Fruit fly (Drosophila melanogaster) whole organism, embryonic: ENCODE data around the gene alphaTub84B.

Experiments
- Bdp1 ChIP-seq: fragments of 200-800 bp; sonication (Bioruptor generic); optimal IDR thresholded peaks from 3 replicates; lab custom pipeline; 2016; ENCODE audit warnings: missing biosample characterization, missing genetic modification characterization
- CG12659 ChIP-seq: fragments of 200-800 bp; sonication (Bioruptor generic); optimal IDR thresholded peaks from 3 replicates; lab custom pipeline; 2017; ENCODE audit warnings: mild to moderate bottlenecking, missing biosample characterization, missing genetic modification reagents, missing genetic modification characterization
- CG12769 ChIP-seq: fragments of 200-800 bp; sonication (Bioruptor generic); optimal IDR thresholded peaks from 2 replicates; lab custom pipeline; 2019; ENCODE audit warnings: missing biosample characterization, mild to moderate bottlenecking, missing genetic modification characterization, moderate library complexity
- CG15479 ChIP-seq: fragments of 200-800 bp; sonication (Bioruptor generic); optimal IDR thresholded peaks from 3 replicates; lab custom pipeline; 2019; ENCODE audit warnings: missing biosample characterization, mild to moderate bottlenecking, missing genetic modification characterization, moderate library complexity
- CG1603 ChIP-seq: fragments of 200-800 bp; sonication (Bioruptor generic); optimal IDR thresholded peaks from 2 replicates; lab custom pipeline; 2019; ENCODE audit warnings: missing biosample characterization, mild to moderate bottlenecking, missing genetic modification characterization, moderate library complexity
- CG17186 ChIP-seq: fragments of 200-800 bp; sonication (Bioruptor generic); optimal IDR thresholded peaks from 3 replicates; lab custom pipeline; 2017; ENCODE audit warnings: missing biosample characterization, missing genetic modification reagents, missing genetic modification characterization
- CG2116 ChIP-seq: fragments of 200-800 bp; sonication (Bioruptor generic); optimal IDR thresholded peaks from 3 replicates; lab custom pipeline; 2018; ENCODE audit warnings: missing biosample characterization, mild to moderate bottlenecking, missing genetic modification characterization
- CG2120 ChIP-seq: fragments of 200-800 bp; sonication (Bioruptor generic); optimal IDR thresholded peaks from 3 replicates; lab custom pipeline; 2016; ENCODE audit warnings: missing biosample characterization, missing genetic modification characterization
- CG2712 ChIP-seq: fragments of 200-800 bp; optimal IDR thresholded peaks from 3 replicates; lab custom pipeline; 2019; ENCODE audit warnings: missing biosample characterization, mild to moderate bottlenecking, missing genetic modification characterization, moderate library complexity
- CG32772 ChIP-seq: fragments of 200-800 bp; sonication (Bioruptor generic); IDR thresholded peaks from 2 replicates; pipeline ENCODE4 v1.3.6; 2022; ENCODE audit warnings: missing biosample characterization, missing genetic modification characterization
- CG33213 ChIP-seq: fragments of 200-800 bp; sonication (Bioruptor generic); optimal IDR thresholded peaks from 3 replicates; lab custom pipeline; 2016; ENCODE audit warnings: missing biosample characterization, missing genetic modification characterization
- CG4617 ChIP-seq: fragments of 200-800 bp; sonication (Bioruptor generic); optimal IDR thresholded peaks from 3 replicates; lab custom pipeline; 2016; ENCODE audit warnings: missing biosample characterization, missing genetic modification characterization, borderline replicate concordance
- CG6254 ChIP-seq: fragments of 200-800 bp; sonication (Bioruptor generic); optimal IDR thresholded peaks from 3 replicates; lab custom pipeline; 2017; ENCODE audit warnings: mild to moderate bottlenecking, missing biosample characterization, missing genetic modification reagents, missing genetic modification characterization
- CG8765 ChIP-seq: fragments of 200-800 bp; sonication (Bioruptor generic); IDR thresholded peaks from 2 replicates; pipeline ENCODE4 v1.3.6; 2022; ENCODE audit warnings: missing biosample characterization, missing genetic modification characterization
- CG9437 ChIP-seq: fragments of 200-800 bp; sonication (Bioruptor generic); optimal IDR thresholded peaks from 2 replicates; lab custom pipeline; 2018; ENCODE audit warnings: missing biosample characterization, mild to moderate bottlenecking, missing genetic modification characterization
- CG9727 ChIP-seq: fragments of 200-800 bp; sonication (Bioruptor generic); optimal IDR thresholded peaks from 3 replicates; lab custom pipeline; 2017; ENCODE audit warnings: missing biosample characterization, mild to moderate bottlenecking, missing genetic modification characterization
- CTCF ChIP-seq: fragments of 200-800 bp; sonication (Bioruptor generic); optimal IDR thresholded peaks from 2 replicates; lab custom pipeline; 2017; ENCODE audit warnings: missing biosample characterization, mild to moderate bottlenecking, missing genetic modification characterization, moderate library complexity
- CoRest ChIP-seq: fragments of 200-800 bp; sonication (Bioruptor generic); optimal IDR thresholded peaks from 3 replicates; lab custom pipeline; 2018; ENCODE audit warnings: missing biosample characterization, mild to moderate bottlenecking, missing genetic modification characterization, moderate library complexity
- Dad ChIP-seq: fragments of 200-800 bp; sonication (Bioruptor generic); optimal IDR thresholded peaks from 3 replicates; lab custom pipeline; 2016; ENCODE audit warnings: missing biosample characterization, missing genetic modification characterization
- Dek ChIP-seq: fragments of 200-800 bp; sonication (Bioruptor generic); optimal IDR thresholded peaks from 3 replicates; lab custom pipeline; 2019; ENCODE audit warnings: missing biosample characterization, mild to moderate bottlenecking, missing genetic modification characterization, moderate library complexity
- HLH54F ChIP-seq: fragments of 200-800 bp; sonication (Bioruptor generic); optimal IDR thresholded peaks from 3 replicates; lab custom pipeline; 2016; ENCODE audit warnings: missing biosample characterization, missing genetic modification characterization
- Jarid2 ChIP-seq: fragments of 200-800 bp; sonication (Bioruptor generic); optimal IDR thresholded peaks from 3 replicates; lab custom pipeline; 2017; ENCODE audit warnings: mild to moderate bottlenecking, missing biosample characterization, missing genetic modification reagents, missing genetic modification characterization
- MESR4 ChIP-seq: fragments of 200-800 bp; sonication (Bioruptor generic); optimal IDR thresholded peaks from 2 replicates; lab custom pipeline; 2018; ENCODE audit warnings: missing biosample characterization, mild to moderate bottlenecking, missing genetic modification characterization, moderate library complexity
- Med ChIP-seq: fragments of 200-800 bp; sonication (Bioruptor generic); peaks from one replicate; lab custom pipeline; 2016; ENCODE audit warnings: missing biosample characterization, missing genetic modification characterization, mild to moderate bottlenecking, inconsistent platforms, moderate library complexity
- Mes4 ChIP-seq: fragments of 200-800 bp; sonication (Bioruptor generic); optimal IDR thresholded peaks from 2 replicates; lab custom pipeline; 2016; ENCODE audit warnings: missing biosample characterization, missing genetic modification characterization
- Nf-YC ChIP-seq: fragments of 200-800 bp; optimal IDR thresholded peaks from 3 replicates; lab custom pipeline; 2019; ENCODE audit warnings: missing biosample characterization, mild to moderate bottlenecking, missing genetic modification characterization, moderate library complexity
- Oli ChIP-seq: fragments of 200-800 bp; sonication (Bioruptor generic); optimal IDR thresholded peaks from 2 replicates; lab custom pipeline; 2018; ENCODE audit warnings: missing biosample characterization, mild to moderate bottlenecking, missing genetic modification characterization, moderate library complexity
- Rx ChIP-seq: fragments of 200-800 bp; sonication (Bioruptor generic); IDR thresholded peaks from 2 replicates; pipeline ENCODE4 v1.3.6; 2022; ENCODE audit warnings: missing biosample characterization, missing genetic modification characterization
- Scr ChIP-seq: fragments of 200-800 bp; sonication (Bioruptor generic); IDR thresholded peaks from 2 replicates; pipeline ENCODE4 v1.3.6; 2022; ENCODE audit warnings: missing biosample characterization, missing genetic modification characterization; ENCODE audit not compliant: partially characterized antibody
- Sin3A ChIP-seq: fragments of >200 bp; optimal IDR thresholded peaks from 2 replicates; lab custom pipeline; 2018
- Spps ChIP-seq: fragments of 200-800 bp; sonication (Bioruptor generic); optimal IDR thresholded peaks from 2 replicates; lab custom pipeline; 2018; ENCODE audit warnings: missing biosample characterization, mild to moderate bottlenecking, missing genetic modification characterization
- Ssrp ChIP-seq: fragments of 200-800 bp; sonication (Bioruptor generic); optimal IDR thresholded peaks from 2 replicates; lab custom pipeline; 2018; ENCODE audit warnings: missing biosample characterization, mild to moderate bottlenecking, missing genetic modification characterization, moderate library complexity
- br ChIP-seq: fragments of >200 bp; optimal IDR thresholded peaks from 2 replicates; lab custom pipeline; 2017
- fd64A ChIP-seq: fragments of 200-800 bp; sonication (Bioruptor generic); optimal IDR thresholded peaks from 3 replicates; lab custom pipeline; 2018; ENCODE audit warnings: missing biosample characterization, mild to moderate bottlenecking, missing genetic modification characterization
- fru ChIP-seq: fragments of >200 bp; optimal IDR thresholded peaks from 2 replicates; lab custom pipeline; 2017
- gcm ChIP-seq: fragments of 200-800 bp; sonication (Bioruptor generic); optimal IDR thresholded peaks from 2 replicates; lab custom pipeline; 2019; ENCODE audit warnings: missing biosample characterization, mild to moderate bottlenecking, missing genetic modification characterization, moderate library complexity
- hkb ChIP-seq, 2 experiments: fragments of 200-800 bp in 1 of 2; fragments of >200 bp in 1 of 2; sonication (Bioruptor generic) in 1 of 2; IDR thresholded peaks in 1 of 2; optimal IDR thresholded peaks in 1 of 2; 2 replicates each; pipeline versions ENCODE4 v1.3.6 to Lab custom; 2017 to 2022; ENCODE audit warnings: missing biosample characterization in 1 of 2, missing genetic modification characterization in 1 of 2
- lab ChIP-seq: fragments of 200-800 bp; sonication (Bioruptor generic); optimal IDR thresholded peaks from 3 replicates; lab custom pipeline; 2017; ENCODE audit warnings: missing biosample characterization, missing genetic modification characterization, mild to moderate bottlenecking, moderate library complexity, missing genetic modification reagents
- lbe ChIP-seq: fragments of 200-800 bp; sonication (Bioruptor generic); optimal IDR thresholded peaks from 2 replicates; lab custom pipeline; 2016; ENCODE audit warnings: missing biosample characterization, mild to moderate bottlenecking, missing genetic modification characterization
- mirr ChIP-seq: fragments of 200-800 bp; sonication (Bioruptor generic); optimal IDR thresholded peaks from 3 replicates; lab custom pipeline; 2018; ENCODE audit warnings: missing biosample characterization, mild to moderate bottlenecking, missing genetic modification characterization
- onecut ChIP-seq: fragments of 200-800 bp; sonication (Bioruptor generic); IDR thresholded peaks from 2 replicates; pipeline ENCODE4 v1.3.6; 2022; ENCODE audit warnings: missing biosample characterization, missing genetic modification characterization
- phol ChIP-seq: fragments of 200-800 bp; sonication (Bioruptor generic); optimal IDR thresholded peaks from 3 replicates; lab custom pipeline; 2018; ENCODE audit warnings: missing biosample characterization, mild to moderate bottlenecking, missing genetic modification characterization, moderate library complexity
- pros ChIP-seq: fragments of 200-800 bp; sonication (Bioruptor generic); optimal IDR thresholded peaks from 3 replicates; lab custom pipeline; 2019; ENCODE audit warnings: missing biosample characterization, mild to moderate bottlenecking, missing genetic modification characterization, moderate library complexity
- pzg ChIP-seq: fragments of 200-800 bp; sonication (Bioruptor generic); optimal IDR thresholded peaks from 3 replicates; lab custom pipeline; 2018; ENCODE audit warnings: missing biosample characterization, mild to moderate bottlenecking, missing genetic modification characterization, moderate library complexity
- schlank ChIP-seq: fragments of 200-800 bp; sonication (Bioruptor generic); optimal IDR thresholded peaks from 2 replicates; lab custom pipeline; 2018; ENCODE audit warnings: missing biosample characterization, mild to moderate bottlenecking, missing genetic modification characterization
- sens ChIP-seq: fragments of 200-800 bp; sonication (Bioruptor generic); peaks from one replicate; lab custom pipeline; 2016; ENCODE audit warnings: missing biosample characterization, missing genetic modification characterization
- trem ChIP-seq: fragments of 200-800 bp; optimal IDR thresholded peaks from 3 replicates; lab custom pipeline; 2019; ENCODE audit warnings: missing biosample characterization, mild to moderate bottlenecking, missing genetic modification characterization, moderate library complexity
- twi ChIP-seq: fragments of 200-800 bp; optimal IDR thresholded peaks from 2 replicates; lab custom pipeline; 2019; ENCODE audit warnings: missing biosample characterization, mild to moderate bottlenecking, missing genetic modification characterization, moderate library complexity
- wek ChIP-seq: fragments of 200-800 bp; sonication (Bioruptor generic); optimal IDR thresholded peaks from 3 replicates; lab custom pipeline; 2018; ENCODE audit warnings: missing biosample characterization, mild to moderate bottlenecking, missing genetic modification characterization, moderate library complexity

alphaTub84B gene

DNA sequence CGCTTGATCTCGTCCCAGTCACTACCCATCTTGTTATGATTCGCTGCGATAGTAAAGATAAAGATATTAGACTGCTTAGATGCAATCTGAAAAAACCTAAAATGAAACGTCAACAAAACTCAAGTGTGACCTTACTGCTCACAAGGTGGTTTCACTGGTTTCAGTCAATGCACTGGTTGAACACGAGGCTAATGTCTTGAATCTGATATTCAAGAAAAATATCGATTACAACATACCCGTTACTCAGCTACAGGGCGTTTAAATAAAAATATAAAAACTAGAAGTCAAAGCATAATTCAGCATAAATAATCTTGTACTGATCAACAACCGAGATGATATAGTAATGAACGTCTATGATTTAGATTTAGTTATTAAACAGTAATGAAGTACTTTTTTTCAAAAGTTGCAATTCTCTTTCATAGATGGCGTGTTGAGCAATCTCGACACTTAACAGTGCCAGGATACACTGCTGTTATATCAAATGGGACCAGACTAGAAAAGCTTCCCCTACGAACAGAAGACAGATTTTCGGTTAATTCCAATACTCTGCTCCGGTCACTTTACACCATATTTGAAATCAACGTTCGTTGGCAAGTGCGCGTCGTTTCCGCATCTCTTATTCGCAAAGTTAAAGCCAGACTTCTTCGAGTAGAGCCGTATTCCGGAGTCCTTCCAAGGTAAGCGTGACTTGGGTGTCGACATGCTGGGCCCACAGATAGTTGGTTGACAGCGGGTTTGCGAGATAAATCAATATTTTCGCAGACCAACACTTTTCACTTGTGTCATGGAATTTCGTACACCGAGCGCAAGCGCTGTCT is 11.9 kb upstream of the alphaTub84B start, which contains the start of the genes Ufl1 and CG1943:
Gene Ufl1, minus strand, starts transcription at position 156 of the 818 bp plus-strand sequence.
Gene CG1943, plus strand, starts transcription at position 563 of the 818 bp plus-strand sequence.
- TF ChIP-seq sens (GFP tag; lab: Kevin White, UChicago) = peak; percentile 91
- peak; percentile 69 for TF ChIP-seq CG12659 (GFP tag; lab: Kevin White, UChicago)
- TF ChIP-seq trem (tag; lab: Kevin White, UChicago) = peak; percentile 64
- TF ChIP-seq Dad (GFP tag; lab: Kevin White, UChicago) = peak; percentile 1
- peak; percentile 34 for TF ChIP-seq CG15479 (GFP tag; lab: Kevin White, UChicago)
- TF ChIP-seq Dek = peak; percentile 18
- TF ChIP-seq CG17186 (GFP tag; lab: Kevin White, UChicago) = peak; percentile 46
- TF ChIP-seq CG1603 (tag; lab: Kevin White, UChicago) = peak; percentile 35
- peak; percentile 83 for TF ChIP-seq CG2116 (GFP tag; lab: Kevin White, UChicago)
- peak; percentile 88 for TF ChIP-seq Sin3A (lab: Kevin White, UChicago)
- TF ChIP-seq CG8765 (GFP tag; lab: Robert Waterston, UW) = no peak
- no peak for TF ChIP-seq Mes4 (GFP tag; lab: Kevin White, UChicago)
- TF ChIP-seq hkb (optimal IDR thresholded peaks at IDR 0.05; lab: Kevin White, UChicago) = peak; percentile 49
- TF ChIP-seq hkb (GFP tag; IDR thresholded peaks at IDR 0.05; lab: Robert Waterston, UW) = no peak
- peak; percentile 90 for TF ChIP-seq onecut (GFP tag; lab: Robert Waterston, UW)
- peak; percentile 9 for TF ChIP-seq Jarid2 (GFP tag; lab: Kevin White, UChicago)
- TF ChIP-seq CG6254 (GFP tag; lab: Kevin White, UChicago) = peak; percentile 3
- no peak for TF ChIP-seq lbe (GFP tag; lab: Kevin White, UChicago)
- no peak for TF ChIP-seq Oli (tag; lab: Kevin White, UChicago)
- peak; percentile 16 for TF ChIP-seq Bdp1 (GFP tag; lab: Kevin White, UChicago)
- TF ChIP-seq Scr (GFP tag; lab: Robert Waterston, UW) = no peak
- TF ChIP-seq schlank (tag; lab: Kevin White, UChicago) = no peak
- TF ChIP-seq CTCF (GFP tag; lab: Kevin White, UChicago) = peak; percentile 96
- peak; percentile 10 for TF ChIP-seq CG9727 (GFP tag; lab: Kevin White, UChicago)
- peak; percentile 19 for TF ChIP-seq CG12769 (tag; lab: Kevin White, UChicago)
- peak; percentile 74 for TF ChIP-seq pros (GFP tag; lab: Kevin White, UChicago)
- peak; percentile 1 for TF ChIP-seq fd64A
- peak; percentile 88 for TF ChIP-seq pzg
- TF ChIP-seq CG32772 (GFP tag; lab: Robert Waterston, UW) = no peak
- TF ChIP-seq Med = peak; percentile 61
- TF ChIP-seq MESR4 = peak; percentile 75
- TF ChIP-seq gcm (GFP tag; lab: Kevin White, UChicago) = peak; percentile 44
- TF ChIP-seq Rx (GFP tag; lab: Robert Waterston, UW) = no peak
- TF ChIP-seq phol (tag; lab: Kevin White, UChicago) = peak; percentile 21
- peak; percentile 13 for TF ChIP-seq Spps
- TF ChIP-seq twi = no peak
- TF ChIP-seq CG2120 (GFP tag; lab: Kevin White, UChicago) = peak; percentile 27
- peak; percentile 46 for TF ChIP-seq CG4617 (GFP tag; lab: Kevin White, UChicago)
- TF ChIP-seq wek = peak; percentile 5
- TF ChIP-seq br (lab: Kevin White, UChicago) = no peak
- TF ChIP-seq fru (lab: Kevin White, UChicago) = no peak
- no peak for TF ChIP-seq mirr (GFP tag; lab: Kevin White, UChicago)
- peak; percentile 67 for TF ChIP-seq CoRest (tag; lab: Kevin White, UChicago)
- no peak for TF ChIP-seq HLH54F (GFP tag; lab: Kevin White, UChicago)
- TF ChIP-seq CG2712 = peak; percentile 58
- peak; percentile 73 for TF ChIP-seq CG9437
- peak; percentile 36 for TF ChIP-seq CG33213 (GFP tag; lab: Kevin White, UChicago)
- TF ChIP-seq Nf-YC = peak; percentile 12
- TF ChIP-seq Ssrp (tag; lab: Kevin White, UChicago) = no peak
- TF ChIP-seq lab = peak; percentile 7
